Worm (Caenorhabditis elegans): ENCODE data around the gene cup-14.

DNA sequence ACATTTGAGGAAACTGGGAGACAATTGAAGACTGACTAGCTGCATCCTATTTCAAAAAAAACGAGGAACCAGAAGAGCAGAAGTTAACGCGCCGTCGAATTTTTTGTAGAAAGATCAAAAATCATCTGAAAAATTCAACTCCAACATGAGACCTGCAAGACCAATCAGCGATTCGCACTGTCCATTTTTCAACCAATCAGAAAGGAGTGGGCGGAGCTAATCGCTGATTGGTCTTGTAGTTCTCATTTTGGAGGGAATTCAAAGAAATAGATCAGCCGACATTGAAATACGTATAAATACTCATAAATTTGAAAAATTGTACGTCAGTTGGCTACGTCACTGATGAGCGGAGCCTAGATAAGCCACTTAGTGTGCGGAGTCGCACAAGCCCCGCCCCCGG, 35.6 kb upstream of the cup-14 start:
- no peak for TF ChIP-seq snpc-4 (tag; optimal IDR thresholded peaks at IDR 0.05)
- no peak for TF ChIP-seq tag-97 (GFP tag; IDR thresholded peaks at IDR 0.05)
- no peak for TF ChIP-seq nhr-11 (tag; optimal IDR thresholded peaks at IDR 0.05)
- TF ChIP-seq dve-1 (tag; optimal IDR thresholded peaks at IDR 0.05; ENCODE audit: insufficient read depth), result no peak
- no peak for TF ChIP-seq ztf-11 (tag; optimal IDR thresholded peaks at IDR 0.05)
- TF ChIP-seq lin-15B (tag; optimal IDR thresholded peaks at IDR 0.05), result no peak
- no peak for TF ChIP-seq D1046.2 (GFP tag; IDR thresholded peaks at IDR 0.05)
- no peak for TF ChIP-seq ctbp-1 (GFP tag; IDR thresholded peaks at IDR 0.05)
- no peak for TF ChIP-seq mdl-1 (tag; optimal IDR thresholded peaks at IDR 0.05)
- no peak for TF ChIP-seq fos-1 (tag; optimal IDR thresholded peaks at IDR 0.05)
- TF ChIP-seq zip-11 (GFP tag; IDR thresholded peaks at IDR 0.05), result no peak
- no peak for TF ChIP-seq zip-2 (tag; optimal IDR thresholded peaks at IDR 0.05)
- TF ChIP-seq nhr-76 (tag; optimal IDR thresholded peaks at IDR 0.05), result no peak
- no peak for TF ChIP-seq egl-27 (tag; optimal IDR thresholded peaks at IDR 0.05)

Data from whole organism, L4 larva.